Worm (Caenorhabditis elegans): Measurements from ENCODE around the gene cic-1.

The cic-1 gene

ce11 chrIII:2349956-2350355, 51.1 kb downstream of the cic-1 start:
- TF ChIP-seq ZK546.5 (tag; optimal IDR thresholded peaks at IDR 0.05), result no peak
- no peak for TF ChIP-seq ceh-82 (tag; optimal IDR thresholded peaks at IDR 0.05)
- TF ChIP-seq nfya-1 (tag; optimal IDR thresholded peaks at IDR 0.05; ENCODE audit: insufficient read depth), result no peak
- TF ChIP-seq ztf-11 (tag; optimal IDR thresholded peaks at IDR 0.05), result no peak
- no peak for TF ChIP-seq aly-2 (tag; optimal IDR thresholded peaks at IDR 0.05)

ce11 chrIII:2347291-2347690, 53.7 kb downstream of the cic-1 start, which contains the start of gene gip-1:
gip-1 (plus strand) TSS chrIII:2347591.
- TF ChIP-seq egl-5 (tag; optimal IDR thresholded peaks at IDR 0.05) (no peak), nfya-1 (tag; optimal IDR thresholded peaks at IDR 0.05; ENCODE audit: insufficient read depth) (no peak), nhr-67 (tag; optimal IDR thresholded peaks at IDR 0.05) (no peak), nhr-43 (tag; optimal IDR thresholded peaks at IDR 0.05; ENCODE audit: poor library complexity, severe bottlenecking) (no peak), fkh-10 (GFP tag; optimal IDR thresholded peaks at IDR 0.05) (no peak), pha-4 (tag; optimal IDR thresholded peaks at IDR 0.05) (no peak), nhr-23 (tag; optimal IDR thresholded peaks at IDR 0.05) (no peak), elt-3 (tag; optimal IDR thresholded peaks at IDR 0.05) (no peak), nhr-12 (tag; optimal IDR thresholded peaks at IDR 0.05) (no peak), fkh-2 (tag; optimal IDR thresholded peaks at IDR 0.05) (no peak), tbx-2 (tag; optimal IDR thresholded peaks at IDR 0.05) (no peak), elt-2 (tag; optimal IDR thresholded peaks at IDR 0.05) (no peak), nhr-11 (tag; optimal IDR thresholded peaks at IDR 0.05) (no peak)
